Worm (Caenorhabditis elegans) whole organism, L3 larva: ENCODE results near the gene ccpp-6.
A peak's percentile ranks its signal among the peaks of the same experiment; 100 is the strongest.

ENCODE experiments used
- ZK546.5 ChIP-seq: sonication (generic microtip); optimal IDR thresholded peaks from 2 replicates; lab custom pipeline; 2017; ENCODE audit warnings: missing biosample characterization, missing genetic modification characterization
- aly-2 ChIP-seq: fragments of 150-350 bp; optimal IDR thresholded peaks from 2 replicates; lab custom pipeline; 2014; ENCODE audit warnings: missing biosample characterization, missing genetic modification characterization
- ama-1 ChIP-seq: fragments of 150-350 bp; optimal IDR thresholded peaks from 2 replicates; lab custom pipeline; 2018
- ceh-16 ChIP-seq: sonication (generic microtip); optimal IDR thresholded peaks from 2 replicates; lab custom pipeline; 2017; ENCODE audit warnings: missing biosample characterization, missing genetic modification characterization
- ceh-28 ChIP-seq: fragments of 150-350 bp; optimal IDR thresholded peaks from 2 replicates; lab custom pipeline; 2014; ENCODE audit warnings: missing biosample characterization, missing genetic modification reagents, missing genetic modification characterization
- ceh-9 ChIP-seq: sonication (generic microtip); optimal IDR thresholded peaks from 2 replicates; lab custom pipeline; 2018; ENCODE audit warnings: missing biosample characterization, missing genetic modification characterization
- daf-12 ChIP-seq: fragments of 150-350 bp; optimal IDR thresholded peaks from 2 replicates; lab custom pipeline; 2014; ENCODE audit warnings: missing biosample characterization, missing genetic modification reagents, missing genetic modification characterization
- egl-27 ChIP-seq: sonication (generic microtip); optimal IDR thresholded peaks from 4 replicates; lab custom pipeline; 2017; ENCODE audit warnings: missing biosample characterization, missing genetic modification reagents, missing genetic modification characterization
- egl-5 ChIP-seq: fragments of 150-350 bp; optimal IDR thresholded peaks from 2 replicates; lab custom pipeline; 2017; ENCODE audit warnings: missing biosample characterization, missing genetic modification reagents, missing genetic modification characterization, inconsistent platforms
- elt-1 ChIP-seq: fragments of 150-350 bp; optimal IDR thresholded peaks from 2 replicates; lab custom pipeline; 2014; ENCODE audit warnings: missing biosample characterization, missing genetic modification characterization
- elt-2 ChIP-seq: sonication (generic microtip); optimal IDR thresholded peaks from 2 replicates; lab custom pipeline; 2016; ENCODE audit warnings: missing genetic modification reagents, mild to moderate bottlenecking, missing genetic modification characterization, missing compliant biosample characterization
- elt-3 ChIP-seq, 3 experiments: fragments of 150-350 bp in 1 of 3; sonication (generic microtip) in 2 of 3; optimal IDR thresholded peaks; 2 replicates in 2 of 3; 4 replicates in 1 of 3; lab custom pipeline; 2014 to 2017; ENCODE audit warnings: missing biosample characterization in 3 of 3, missing genetic modification characterization in 3 of 3
- eor-1 ChIP-seq, 2 experiments: fragments of 150-350 bp; optimal IDR thresholded peaks; 2 replicates each; lab custom pipeline; 2014 to 2018; ENCODE audit warnings: missing biosample characterization in 2 of 2, missing genetic modification characterization in 2 of 2
- fkh-10 ChIP-seq: sonication (generic microtip); optimal IDR thresholded peaks from 2 replicates; lab custom pipeline; 2017; ENCODE audit warnings: missing biosample characterization, missing genetic modification reagents, missing genetic modification characterization
- fkh-2 ChIP-seq: fragments of 150-350 bp; optimal IDR thresholded peaks from 2 replicates; lab custom pipeline; 2014; ENCODE audit warnings: missing biosample characterization, missing genetic modification reagents, missing genetic modification characterization
- fos-1 ChIP-seq: fragments of 150-350 bp; optimal IDR thresholded peaks from 2 replicates; lab custom pipeline; 2014; ENCODE audit warnings: missing biosample characterization, missing genetic modification characterization
- hmg-11 ChIP-seq: sonication (generic microtip); optimal IDR thresholded peaks from 2 replicates; lab custom pipeline; 2016; ENCODE audit warnings: missing genetic modification characterization, missing compliant biosample characterization
- jun-1 ChIP-seq: fragments of 150-350 bp; optimal IDR thresholded peaks from 2 replicates; lab custom pipeline; 2014; ENCODE audit warnings: missing biosample characterization, missing genetic modification reagents, missing genetic modification characterization
- lin-15B ChIP-seq: fragments of 150-350 bp; optimal IDR thresholded peaks from 2 replicates; lab custom pipeline; 2014; ENCODE audit warnings: missing biosample characterization, missing genetic modification characterization
- lin-39 ChIP-seq: fragments of 150-350 bp; optimal IDR thresholded peaks from 2 replicates; lab custom pipeline; 2018; ENCODE audit warnings: missing biosample characterization, missing genetic modification reagents, missing genetic modification characterization
- lsy-12 ChIP-seq: sonication (generic microtip); optimal IDR thresholded peaks from 2 replicates; lab custom pipeline; 2016; ENCODE audit warnings: mild to moderate bottlenecking, missing genetic modification characterization, missing compliant biosample characterization
- nfya-1 ChIP-seq: sonication (generic microtip); optimal IDR thresholded peaks from 2 replicates; lab custom pipeline; 2017; ENCODE audit warnings: missing genetic modification characterization, mild to moderate bottlenecking, missing compliant biosample characterization, antibody characterized with exemption, moderate library complexity; ENCODE audit not compliant: insufficient read depth
- nhr-11 ChIP-seq: fragments of 150-350 bp; optimal IDR thresholded peaks from 2 replicates; lab custom pipeline; 2014; ENCODE audit warnings: missing biosample characterization, missing genetic modification characterization
- nhr-23 ChIP-seq: fragments of 150-350 bp; optimal IDR thresholded peaks from 2 replicates; lab custom pipeline; 2014; ENCODE audit warnings: missing biosample characterization, missing genetic modification reagents, missing genetic modification characterization
- nhr-237 ChIP-seq: fragments of 150-350 bp; optimal IDR thresholded peaks from 2 replicates; lab custom pipeline; 2014; ENCODE audit warnings: missing biosample characterization, missing genetic modification characterization
- nhr-25 ChIP-seq: sonication (generic microtip); optimal IDR thresholded peaks from 2 replicates; lab custom pipeline; 2017; ENCODE audit warnings: missing biosample characterization, missing genetic modification characterization
- nhr-28 ChIP-seq: fragments of 150-350 bp; optimal IDR thresholded peaks from 2 replicates; lab custom pipeline; 2014; ENCODE audit warnings: missing biosample characterization, missing genetic modification characterization
- nhr-43 ChIP-seq: sonication (generic microtip); optimal IDR thresholded peaks from 2 replicates; lab custom pipeline; 2016; ENCODE audit warnings: mild to moderate bottlenecking, missing genetic modification characterization, missing compliant biosample characterization; ENCODE audit not compliant: poor library complexity, severe bottlenecking
- nhr-67 ChIP-seq: fragments of 150-350 bp; optimal IDR thresholded peaks from 2 replicates; lab custom pipeline; 2014; ENCODE audit warnings: missing biosample characterization, missing genetic modification characterization
- nhr-76 ChIP-seq: fragments of 150-350 bp; sonication (generic microtip); optimal IDR thresholded peaks from 5 replicates; lab custom pipeline; 2014; ENCODE audit warnings: missing biosample characterization, missing genetic modification characterization
- nhr-77 ChIP-seq: fragments of 150-350 bp; optimal IDR thresholded peaks from 2 replicates; lab custom pipeline; 2014; ENCODE audit warnings: missing biosample characterization, missing genetic modification characterization
- pha-4 ChIP-seq: fragments of 150-350 bp; optimal IDR thresholded peaks from 2 replicates; lab custom pipeline; 2014; ENCODE audit warnings: missing biosample characterization, missing genetic modification reagents, missing genetic modification characterization
- pqm-1 ChIP-seq: fragments of 150-350 bp; optimal IDR thresholded peaks from 2 replicates; lab custom pipeline; 2017; ENCODE audit warnings: missing biosample characterization, missing genetic modification characterization, inconsistent platforms
- sea-2 ChIP-seq: fragments of 150-350 bp; sonication (generic microtip); optimal IDR thresholded peaks from 4 replicates; lab custom pipeline; 2014; ENCODE audit warnings: missing biosample characterization, missing genetic modification reagents, missing genetic modification characterization
- skn-1 ChIP-seq: fragments of 150-350 bp; optimal IDR thresholded peaks from 2 replicates; lab custom pipeline; 2014; ENCODE audit warnings: missing biosample characterization, missing genetic modification characterization
- snpc-4 ChIP-seq: fragments of 150-350 bp; optimal IDR thresholded peaks from 2 replicates; lab custom pipeline; 2014; ENCODE audit warnings: missing biosample characterization, missing genetic modification characterization
- unc-39 ChIP-seq: sonication (generic microtip); optimal IDR thresholded peaks from 4 replicates; lab custom pipeline; 2017; ENCODE audit warnings: missing biosample characterization, missing genetic modification characterization
- zag-1 ChIP-seq: fragments of 150-350 bp; optimal IDR thresholded peaks from 2 replicates; lab custom pipeline; 2014; ENCODE audit warnings: missing biosample characterization, missing genetic modification characterization
- ztf-4 ChIP-seq: fragments of 150-350 bp; optimal IDR thresholded peaks from 2 replicates; lab custom pipeline; 2014; ENCODE audit warnings: missing biosample characterization, missing genetic modification characterization

ccpp-6 gene

DNA sequence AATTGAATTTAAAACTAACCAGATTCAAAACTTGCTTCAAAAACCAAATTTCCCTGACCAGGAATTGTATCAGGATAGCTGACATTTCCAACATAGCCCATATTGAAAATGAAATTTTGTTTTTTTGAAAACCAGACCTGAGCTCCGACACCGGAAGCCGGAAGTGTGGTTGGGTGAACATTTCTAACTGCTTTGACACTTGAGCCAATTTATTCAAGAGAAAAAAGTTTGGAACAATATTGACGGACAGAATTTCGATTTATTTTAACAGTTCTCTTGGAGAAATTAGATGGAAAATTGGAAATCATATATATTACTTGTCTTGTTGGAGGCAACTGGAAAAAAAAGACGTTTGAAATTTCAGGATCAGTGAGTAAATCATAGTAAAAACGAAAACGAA lies at the start of gene ccpp-6:
Gene ccpp-6 (minus strand): TSS at position 101 of the 400 bp plus-strand sequence.
- TF ChIP-seq ceh-16: no peak
- peak; percentile 3 for TF ChIP-seq elt-2

DNA sequence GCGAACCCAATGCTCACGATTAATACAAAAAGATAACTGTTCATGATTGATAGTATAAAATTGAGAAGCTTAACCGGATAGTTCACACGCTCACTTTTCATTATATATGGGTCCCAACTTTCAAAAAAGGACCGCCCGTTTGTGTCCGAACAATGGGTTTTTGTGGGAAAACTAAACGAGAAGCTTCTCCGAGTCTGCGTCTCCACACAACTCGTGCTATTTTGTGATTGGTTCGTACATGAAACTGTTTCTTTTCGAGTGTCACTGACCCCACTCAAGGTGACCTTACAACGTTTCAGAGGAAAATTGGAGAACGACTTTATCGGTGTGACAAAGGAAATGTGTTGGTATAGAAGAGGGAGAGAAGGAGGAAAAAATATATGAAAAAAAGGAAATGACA lies 49.7 kb upstream of the ccpp-6 start, which contains the start of gene dct-5:
Gene dct-5 (minus strand): TSS at position 101 of the 400 bp plus-strand sequence.
- TF ChIP-seq hmg-11 (no peak), nhr-25 (tag; lab: Kevin White, UChicago) (peak; percentile 29)

DNA sequence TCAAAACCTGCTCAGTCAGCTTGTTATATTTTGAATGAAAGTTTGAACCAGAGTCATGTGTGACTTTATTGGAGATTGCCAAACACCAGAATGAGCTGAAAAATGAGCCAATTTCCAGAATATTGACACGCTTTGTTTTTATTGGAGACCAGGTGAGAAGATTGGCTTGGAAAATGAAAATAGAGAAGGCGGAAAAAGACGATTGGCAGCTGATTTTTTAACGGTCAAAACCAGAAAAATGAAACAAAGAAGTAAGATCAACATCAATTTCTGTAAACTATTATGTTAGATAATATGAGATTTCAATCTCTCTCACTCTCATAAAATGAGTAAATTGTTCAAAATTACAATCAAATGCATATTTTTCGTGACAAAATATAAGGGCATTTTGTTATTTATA lies 46.0 kb upstream of the ccpp-6 start, which contains the start of gene srx-114:
Gene srx-114 (minus strand): TSS at position 101 of the 400 bp plus-strand sequence.
- TF ChIP-seq ceh-9 (tag; lab: Kevin White, UChicago): no peak
- TF ChIP-seq pqm-1: no peak
- no peak for TF ChIP-seq nhr-11 (tag; lab: Kevin White, UChicago)
- TF ChIP-seq zag-1: no peak
- TF ChIP-seq ceh-16: no peak
- TF ChIP-seq jun-1 (tag; lab: Kevin White, UChicago): no peak
- no peak for TF ChIP-seq ama-1 (lab: Kevin White, UChicago)
- TF ChIP-seq nhr-77: no peak
- no peak for TF ChIP-seq eor-1 (tag; optimal IDR thresholded peaks at IDR 0.05; lab: Kevin White, UChicago)
- no peak for TF ChIP-seq elt-3 (tag; optimal IDR thresholded peaks at IDR 0.05; lab: Kevin White, UChicago)

DNA sequence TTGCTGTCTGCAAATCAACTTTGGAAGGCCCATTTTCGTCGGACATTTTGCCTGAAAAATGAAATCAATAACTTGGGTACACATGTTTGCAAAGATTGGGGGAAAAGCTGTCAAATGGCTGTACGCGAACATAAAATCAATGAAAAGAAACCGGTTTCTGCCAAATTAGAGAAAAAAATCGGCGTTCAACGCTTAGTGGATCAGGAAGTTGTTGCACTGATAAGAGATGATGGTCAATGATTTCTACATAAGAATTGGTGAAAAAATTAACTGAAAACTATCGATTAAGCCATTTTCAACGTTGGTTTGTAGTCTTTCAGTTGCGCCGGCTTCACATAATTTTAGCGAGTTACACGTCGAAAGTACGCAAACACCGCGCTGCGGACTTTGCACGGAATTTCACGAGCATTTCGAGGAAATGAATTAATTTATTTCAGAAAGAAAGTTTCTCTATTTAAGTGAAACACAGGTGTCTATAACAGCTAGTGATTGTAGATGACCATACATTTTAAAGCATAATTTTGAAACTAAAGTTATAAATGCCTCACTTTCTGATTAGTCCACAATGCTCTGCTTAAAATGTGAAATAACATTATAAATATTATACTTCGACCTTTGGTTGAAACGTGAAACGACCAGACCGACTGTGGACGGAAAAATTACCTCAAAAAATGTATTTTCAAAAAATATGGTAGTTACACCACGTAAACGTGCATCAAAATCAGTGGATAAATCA lies 42.6 kb upstream of the ccpp-6 start, which contains the start of the genes F07F6.4 and F07F6.2:
Gene F07F6.4 (minus strand): TSS at position 51 of the 736 bp plus-strand sequence.
Gene F07F6.2 (plus strand): TSS at position 686 of the 736 bp plus-strand sequence.
- TF ChIP-seq fkh-10 (GFP tag; lab: Kevin White, UChicago) (no peak), sea-2 (no peak), egl-5 (tag; lab: Kevin White, UChicago) (no peak), nfya-1 (tag; lab: Kevin White, UChicago) (peak; percentile 31), hmg-11 (peak; percentile 22), fos-1 (tag; lab: Kevin White, UChicago) (no peak), elt-2 (peak; percentile 49), nhr-25 (tag; lab: Kevin White, UChicago) (peak; percentile 7), lin-15B (tag; lab: Kevin White, UChicago) (peak; percentile 28), pqm-1 (no peak), elt-3 (tag; optimal IDR thresholded peaks at IDR 0.05; lab: Kevin White, UChicago) (no peak), lin-39 (tag; lab: Kevin White, UChicago) (no peak), snpc-4 (tag; lab: Kevin White, UChicago) (peak; percentile 41), elt-1 (tag; lab: Kevin White, UChicago) (no peak)

DNA sequence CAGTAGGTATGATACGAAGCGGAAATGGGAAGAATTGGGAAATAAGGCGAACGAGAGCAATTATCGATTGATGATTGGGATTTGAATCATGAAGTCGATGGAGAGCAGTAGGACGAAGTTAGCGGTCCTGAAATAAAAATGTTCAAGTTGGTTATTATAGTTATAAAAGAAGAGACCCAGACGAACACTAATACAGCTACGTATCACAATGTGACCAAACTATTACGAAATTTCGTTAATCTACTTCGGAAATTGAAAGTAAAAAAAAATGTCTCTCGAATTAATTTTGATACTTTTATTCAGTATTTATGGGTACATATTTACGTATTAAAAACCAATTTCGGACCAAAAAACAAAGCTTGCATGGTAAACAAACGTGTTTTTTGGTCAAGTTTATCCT lies 39.4 kb upstream of the ccpp-6 start:
- TF ChIP-seq nhr-43 (tag; lab: Kevin White, UChicago): no peak
- peak; percentile 61 for TF ChIP-seq elt-2
- TF ChIP-seq nhr-28 (tag; lab: Kevin White, UChicago): no peak

- peak; percentile 32 for TF ChIP-seq ceh-28
- TF ChIP-seq nhr-28 (tag; lab: Kevin White, UChicago): no peak
- no peak for TF ChIP-seq nhr-237 (tag; lab: Kevin White, UChicago)
- peak; percentile 85 for TF ChIP-seq elt-2
- TF ChIP-seq fkh-10 (GFP tag; lab: Kevin White, UChicago): no peak
- TF ChIP-seq ama-1 (lab: Kevin White, UChicago): peak; percentile 66
- TF ChIP-seq egl-27: peak; percentile 6
- no peak for TF ChIP-seq nhr-67
- peak; percentile 13 for TF ChIP-seq lin-39 (tag; lab: Kevin White, UChicago)
- TF ChIP-seq zag-1: no peak
- no peak for TF ChIP-seq eor-1 (tag; optimal IDR thresholded peaks at IDR 0.05; lab: Kevin White, UChicago)
- no peak for TF ChIP-seq nhr-76 (tag; lab: Kevin White, UChicago)
- no peak for TF ChIP-seq daf-12
- no peak for TF ChIP-seq snpc-4 (tag; lab: Kevin White, UChicago)
- peak; percentile 49 for TF ChIP-seq nhr-25 (tag; lab: Kevin White, UChicago)
- TF ChIP-seq aly-2 (tag; lab: Kevin White, UChicago): no peak
- no peak for TF ChIP-seq lin-15B (tag; lab: Kevin White, UChicago)
- TF ChIP-seq skn-1: no peak
- TF ChIP-seq fos-1 (tag; lab: Kevin White, UChicago): no peak
- TF ChIP-seq nhr-23 (tag; lab: Kevin White, UChicago): peak; percentile 46
- no peak for TF ChIP-seq ceh-9 (tag; lab: Kevin White, UChicago)
- no peak for TF ChIP-seq fkh-2 (tag; lab: Kevin White, UChicago)
- no peak for TF ChIP-seq unc-39 (tag; lab: Kevin White, UChicago)
- TF ChIP-seq hmg-11: peak; percentile 49
- peak; percentile 11 for TF ChIP-seq jun-1 (tag; lab: Kevin White, UChicago)
- TF ChIP-seq nfya-1 (tag; lab: Kevin White, UChicago): peak; percentile 82
- no peak for TF ChIP-seq elt-3 (tag; optimal IDR thresholded peaks at IDR 0.05; lab: Kevin White, UChicago)
- TF ChIP-seq ztf-4 (tag; lab: Kevin White, UChicago): no peak
- peak; percentile 85 for TF ChIP-seq pha-4
- TF ChIP-seq lsy-12 (tag; lab: Kevin White, UChicago): no peak
- no peak for TF ChIP-seq ZK546.5 (tag; lab: Kevin White, UChicago)
Observed at ce11 chrII:5426054-5426453, 38.9 kb upstream of the ccpp-6 start.
